Worm (Caenorhabditis elegans): ENCODE measurements around the gene affl-1.
A peak's percentile ranks its signal among the peaks of the same experiment; 100 is the strongest.

Gene affl-1

ce11 chrIII:400898-401297 is 39.1 kb upstream of the affl-1 start (continued):
- TF ChIP-seq nhr-47 (tag; optimal IDR thresholded peaks at IDR 0.05), result no peak
- no peak for TF ChIP-seq ceh-90 (tag; optimal IDR thresholded peaks at IDR 0.05)

- TF ChIP-seq aly-2 (tag; optimal IDR thresholded peaks at IDR 0.05), result no peak
- TF ChIP-seq nhr-20 (tag; optimal IDR thresholded peaks at IDR 0.05), result peak; percentile 48
- TF ChIP-seq aha-1 (tag; optimal IDR thresholded peaks at IDR 0.05), result no peak
- TF ChIP-seq snu-23 (GFP tag; optimal IDR thresholded peaks at IDR 0.05), result peak; percentile 48
- TF ChIP-seq elt-3 (tag; optimal IDR thresholded peaks at IDR 0.05), result peak in 1 of 6 experiments; percentile 63
- no peak for TF ChIP-seq jun-1 (tag; optimal IDR thresholded peaks at IDR 0.05)
- no peak for TF ChIP-seq isw-1 (GFP tag; IDR thresholded peaks at IDR 0.05)
- peak; percentile 37 for TF ChIP-seq nhr-71 (tag; optimal IDR thresholded peaks at IDR 0.05)
- TF ChIP-seq lin-14 (GFP tag; optimal IDR thresholded peaks at IDR 0.05), result no peak
- TF ChIP-seq lin-35 (GFP tag; optimal IDR thresholded peaks at IDR 0.05), result peak in 1 of 2 experiments; percentile 63
- no peak for TF ChIP-seq mep-1 (tag; optimal IDR thresholded peaks at IDR 0.05)
- no peak for TF ChIP-seq zip-4 (GFP tag; optimal IDR thresholded peaks at IDR 0.05)
- TF ChIP-seq nhr-85 (tag), result peak; percentile 64
- no peak for TF ChIP-seq sup-37 (GFP tag; optimal IDR thresholded peaks at IDR 0.05)
- peak; percentile 43 for TF ChIP-seq blmp-1 (tag; optimal IDR thresholded peaks at IDR 0.05)
- no peak for TF ChIP-seq tlp-1 (tag; optimal IDR thresholded peaks at IDR 0.05)
- TF ChIP-seq lin-15B (tag; optimal IDR thresholded peaks at IDR 0.05), result no peak
- TF ChIP-seq dpl-1 (GFP tag; optimal IDR thresholded peaks at IDR 0.05), result no peak
- TF ChIP-seq sox-4 (tag; optimal IDR thresholded peaks at IDR 0.05), result no peak
- no peak for TF ChIP-seq nhr-237 (tag; optimal IDR thresholded peaks at IDR 0.05)
- TF ChIP-seq ets-5 (GFP tag; IDR thresholded peaks at IDR 0.05), result no peak
- TF ChIP-seq tbx-2 (tag; optimal IDR thresholded peaks at IDR 0.05), result no peak
- TF ChIP-seq egl-27 (tag; optimal IDR thresholded peaks at IDR 0.05), result no peak
- no peak for TF ChIP-seq elt-2 (tag; optimal IDR thresholded peaks at IDR 0.05)
- no peak for TF ChIP-seq unc-86 (tag; optimal IDR thresholded peaks at IDR 0.05)
- no peak for TF ChIP-seq ztf-4 (tag; optimal IDR thresholded peaks at IDR 0.05)
- TF ChIP-seq hpl-2 (GFP tag; optimal IDR thresholded peaks at IDR 0.05), result no peak
- peak in 1 of 2 experiments; percentile 49 for TF ChIP-seq mdl-1 (tag; optimal IDR thresholded peaks at IDR 0.05)
Measured at ce11 chrIII:402168-402813, 37.7 kb upstream of the affl-1 start, which contains the start of the genes Y55B1BL.1 and Y55B1BL.2. Gene Y55B1BL.1, plus strand, starts transcription at chrIII:402384. Gene Y55B1BL.2, plus strand, starts transcription at chrIII:402763.

ce11 chrIII:415331-415775 is 24.7 kb upstream of the affl-1 start:
- TF ChIP-seq mab-9 (GFP tag; IDR thresholded peaks at IDR 0.05) (peak; percentile 67; the same call in 1 of the 2 replicates), ets-5 (GFP tag; IDR thresholded peaks at IDR 0.05) (peak; percentile 96; the same call in 1 of the 2 replicates), grh-1 (GFP tag; IDR thresholded peaks at IDR 0.05) (peak; percentile 51; the same call in 1 of the 2 replicates), unc-98 (GFP tag; IDR thresholded peaks at IDR 0.05) (peak; percentile 64), nhr-19 (GFP tag; conservative IDR thresholded peaks at IDR 0.05) (peak; percentile 57)

- no peak for TF ChIP-seq hpl-2 (GFP tag; optimal IDR thresholded peaks at IDR 0.05)
- TF ChIP-seq ceh-63 (GFP tag; optimal IDR thresholded peaks at IDR 0.05), result no peak
- TF ChIP-seq egl-13 (tag; optimal IDR thresholded peaks at IDR 0.05), result no peak
- no peak for TF ChIP-seq tbx-2 (tag; optimal IDR thresholded peaks at IDR 0.05)
- no peak for TF ChIP-seq lin-13 (GFP tag; optimal IDR thresholded peaks at IDR 0.05)
- TF ChIP-seq snu-23 (GFP tag; optimal IDR thresholded peaks at IDR 0.05), result no peak
- TF ChIP-seq dsc-1 (tag; optimal IDR thresholded peaks at IDR 0.05), result no peak
Measured at ce11 chrIII:418649-419048, 21.4 kb upstream of the affl-1 start, which contains the start of gene stim-1. Gene stim-1, minus strand, starts transcription at chrIII:418749.

All from whole organism, L1 larva.